In the genomic region with DNA sequence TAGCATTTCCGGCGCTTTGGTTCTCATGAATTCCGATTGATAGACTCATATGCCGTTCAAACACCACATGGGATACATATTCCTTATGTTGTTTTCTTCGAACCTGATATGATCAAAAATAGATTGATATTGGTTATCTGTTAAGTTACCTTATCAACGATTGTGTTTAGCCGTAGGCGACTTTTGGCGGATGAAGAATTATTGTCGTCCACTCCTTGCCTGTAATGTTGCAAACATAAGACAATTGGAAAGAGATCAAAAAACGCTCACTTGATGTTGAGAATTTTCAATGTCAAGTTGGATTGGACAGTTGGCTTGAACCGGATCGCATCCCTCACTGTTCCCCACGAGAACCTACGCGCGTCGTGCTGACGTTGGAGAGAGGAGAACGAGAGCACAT, we compare ENCODE assay signal across 4 worm cellular contexts.
A peak's percentile ranks its signal among the peaks of the same experiment; 100 is the strongest.
TF ChIP-seq lines count a peak whose summit lies in the region.

No protein-coding gene starts in this region.

TF ChIP-seq in whole organism, L1 larva, 84 proteins besides CTCF, POLR2A, EP300 and RAD21:
- TF ChIP-seq nhr-71 (tag; optimal IDR thresholded peaks at IDR 0.05; lab: Kevin White, UChicago), result peak; percentile 25
- no peak for TF ChIP-seq C04F5.9 (tag; optimal IDR thresholded peaks at IDR 0.05; lab: Kevin White, UChicago)
- TF ChIP-seq blmp-1 (tag; optimal IDR thresholded peaks at IDR 0.05; lab: Kevin White, UChicago), result peak; percentile 28
- no peak for TF ChIP-seq grh-1 (GFP tag; IDR thresholded peaks at IDR 0.05; lab: Robert Waterston, UW)
- TF ChIP-seq lin-14 (GFP tag; optimal IDR thresholded peaks at IDR 0.05; lab: Kevin White, UChicago), result peak; percentile 63
- TF ChIP-seq nhr-90 (tag; optimal IDR thresholded peaks at IDR 0.05; lab: Kevin White, UChicago; ENCODE audit: poor library complexity), result no peak
- no peak for TF ChIP-seq mab-9 (GFP tag; IDR thresholded peaks at IDR 0.05; lab: Robert Waterston, UW)
- peak; percentile 53 for TF ChIP-seq nhr-19 (GFP tag; conservative IDR thresholded peaks at IDR 0.05; lab: Robert Waterston, UW)
- TF ChIP-seq ztf-4 (tag; optimal IDR thresholded peaks at IDR 0.05; lab: Kevin White, UChicago), result no peak
- TF ChIP-seq nhr-20 (tag; optimal IDR thresholded peaks at IDR 0.05; lab: Kevin White, UChicago), result peak; percentile 26
- TF ChIP-seq elt-3 (tag; optimal IDR thresholded peaks at IDR 0.05; lab: Kevin White, UChicago), result peak in 5 of 6 experiments; percentile 62 to 93 (median 68)
- peak; percentile 30 for TF ChIP-seq snu-23 (GFP tag; optimal IDR thresholded peaks at IDR 0.05; lab: Kevin White, UChicago)
- TF ChIP-seq elt-2 (tag; optimal IDR thresholded peaks at IDR 0.05; lab: Kevin White, UChicago), result no peak
- peak; percentile 19 for TF ChIP-seq mep-1 (tag; optimal IDR thresholded peaks at IDR 0.05; lab: Kevin White, UChicago)

TF ChIP-seq in whole organism, L2 larva, 48 proteins besides CTCF, POLR2A, EP300 and RAD21:
- TF ChIP-seq skn-1 (tag; optimal IDR thresholded peaks at IDR 0.05; lab: Kevin White, UChicago), result no peak
- TF ChIP-seq F13H6.1 (tag; optimal IDR thresholded peaks at IDR 0.05; lab: Kevin White, UChicago), result no peak
- TF ChIP-seq elt-3 (tag; optimal IDR thresholded peaks at IDR 0.05; lab: Kevin White, UChicago), result no peak
- TF ChIP-seq unc-55 (GFP tag; optimal IDR thresholded peaks at IDR 0.05; lab: Kevin White, UChicago), result no peak
- TF ChIP-seq sma-9 (GFP tag; optimal IDR thresholded peaks at IDR 0.05; lab: Kevin White, UChicago), result peak; percentile 28
- TF ChIP-seq sma-9 (tag; optimal IDR thresholded peaks at IDR 0.05; lab: Kevin White, UChicago), result no peak
- TF ChIP-seq egl-27 (tag; optimal IDR thresholded peaks at IDR 0.05; lab: Kevin White, UChicago), result no peak

TF ChIP-seq in whole organism, L3 larva, 47 proteins besides CTCF, POLR2A, EP300 and RAD21:
- TF ChIP-seq nfya-1 (tag; optimal IDR thresholded peaks at IDR 0.05; lab: Kevin White, UChicago; ENCODE audit: insufficient read depth) (no peak), nhr-11 (tag; optimal IDR thresholded peaks at IDR 0.05; lab: Kevin White, UChicago) (no peak), egl-27 (tag; optimal IDR thresholded peaks at IDR 0.05; lab: Kevin White, UChicago) (no peak), elt-3 (tag; optimal IDR thresholded peaks at IDR 0.05; lab: Kevin White, UChicago) (peak in 2 of 3 experiments; percentile 55 to 59)

TF ChIP-seq in whole organism, L4 larva, 104 proteins besides CTCF, POLR2A, EP300 and RAD21:
- TF ChIP-seq hlh-11 (tag; optimal IDR thresholded peaks at IDR 0.05; lab: Kevin White, UChicago) (no peak), dmd-6 (GFP tag; IDR thresholded peaks at IDR 0.05; lab: Robert Waterston, UW) (0 out of 2 replicates have a peak, but pooled peaks have one; percentile 36), ceh-20 (GFP tag; IDR thresholded peaks at IDR 0.05; lab: Robert Waterston, UW) (no peak), mxl-3 (GFP tag; optimal IDR thresholded peaks at IDR 0.05; lab: Kevin White, UChicago) (no peak), nhr-28 (tag; optimal IDR thresholded peaks at IDR 0.05; lab: Kevin White, UChicago) (peak; percentile 12), F26F4.8 (GFP tag; conservative IDR thresholded peaks at IDR 0.05; lab: Robert Waterston, UW) (no peak), zip-2 (tag; optimal IDR thresholded peaks at IDR 0.05; lab: Kevin White, UChicago) (no peak), daf-16 (GFP tag; optimal IDR thresholded peaks at IDR 0.05; lab: Kevin White, UChicago) (no peak), daf-16 (tag; optimal IDR thresholded peaks at IDR 0.05; lab: Kevin White, UChicago) (no peak)
TF ChIP-seq in whole organism, L4 larva: peak in this region for 2.

Comparison
In these comparisons a context has a peak if more than half of its experiments do, and no peak if none do; other contexts are left out.
1. Of the 29 proteins assayed by ChIP-seq in both whole organism, L4 larva and whole organism, L1 larva: peak only in whole organism, L4 larva: nhr-28; only in whole organism, L1 larva: mep-1; in both: none; in neither: 27.